Worm (Caenorhabditis elegans) whole organism, midembryonic: Measurements from ENCODE around the gene W05E10.1.
A peak's percentile ranks its signal among the peaks of the same experiment; 100 is the strongest.

Experiments used
- T22C8.4 ChIP-seq: fragments of 200-800 bp; sonication (Bioruptor generic); IDR thresholded peaks from 2 replicates; pipeline ENCODE4 v1.3.6; 2022; ENCODE audit warnings: missing genetic modification characterization, missing compliant biosample characterization
- cog-1 ChIP-seq: sonication (generic microtip); optimal IDR thresholded peaks from 2 replicates; lab custom pipeline; 2016; ENCODE audit warnings: missing genetic modification characterization, missing compliant biosample characterization
- flt-1 ChIP-seq: fragments of 200-800 bp; sonication (Bioruptor generic); IDR thresholded peaks from 2 replicates; pipeline ENCODE4 v1.3.6; 2022; ENCODE audit warnings: missing genetic modification characterization, missing compliant biosample characterization
- klf-2 ChIP-seq: fragments of 200-800 bp; sonication (Bioruptor generic); conservative IDR thresholded peaks from 2 replicates; pipeline ENCODE4 v1.3.6; 2022; ENCODE audit warnings: missing genetic modification reagents, missing genetic modification characterization, missing compliant biosample characterization
- med-1 ChIP-seq: sonication (generic microtip); optimal IDR thresholded peaks from 2 replicates; lab custom pipeline; 2017; ENCODE audit warnings: missing genetic modification characterization, mild to moderate bottlenecking, missing compliant biosample characterization, antibody characterized with exemption, missing genetic modification reagents; ENCODE audit not compliant: insufficient read depth
- ref-1 ChIP-seq: fragments of 200-800 bp; sonication (Bioruptor generic); conservative IDR thresholded peaks from 2 replicates; pipeline ENCODE4 v1.3.6; 2022; ENCODE audit warnings: missing genetic modification reagents, missing genetic modification characterization, missing compliant biosample characterization
- tab-1 ChIP-seq: fragments of 200-800 bp; sonication (Bioruptor generic); IDR thresholded peaks from 2 replicates; pipeline ENCODE4 v1.3.6; 2022; ENCODE audit warnings: missing genetic modification characterization, missing compliant biosample characterization
- ztf-23 ChIP-seq: fragments of 200-800 bp; sonication (Bioruptor generic); IDR thresholded peaks from 2 replicates; pipeline ENCODE4 v1.3.6; 2022; ENCODE audit warnings: missing genetic modification reagents, missing genetic modification characterization, missing compliant biosample characterization
- ztf-29 ChIP-seq: fragments of 200-800 bp; sonication (Bioruptor generic); IDR thresholded peaks from 2 replicates; pipeline ENCODE4 v1.3.6; 2022; ENCODE audit warnings: missing genetic modification reagents, missing genetic modification characterization, missing compliant biosample characterization

W05E10.1 gene

ce11 chrV:11647821-11648220, 43.7 kb downstream of the W05E10.1 start:
- no peak for TF ChIP-seq flt-1 (GFP tag; lab: Robert Waterston, UW)
- no peak for TF ChIP-seq ztf-29
- TF ChIP-seq cog-1: no peak
- no peak for TF ChIP-seq klf-2
- no peak for TF ChIP-seq med-1 (GFP tag; lab: Kevin White, UChicago)
- no peak for TF ChIP-seq ztf-23 (GFP tag; lab: Robert Waterston, UW)
- TF ChIP-seq ref-1 (GFP tag; lab: Robert Waterston, UW): no peak
- no peak for TF ChIP-seq T22C8.4 (GFP tag; lab: Robert Waterston, UW)
- TF ChIP-seq tab-1: no peak

DNA sequence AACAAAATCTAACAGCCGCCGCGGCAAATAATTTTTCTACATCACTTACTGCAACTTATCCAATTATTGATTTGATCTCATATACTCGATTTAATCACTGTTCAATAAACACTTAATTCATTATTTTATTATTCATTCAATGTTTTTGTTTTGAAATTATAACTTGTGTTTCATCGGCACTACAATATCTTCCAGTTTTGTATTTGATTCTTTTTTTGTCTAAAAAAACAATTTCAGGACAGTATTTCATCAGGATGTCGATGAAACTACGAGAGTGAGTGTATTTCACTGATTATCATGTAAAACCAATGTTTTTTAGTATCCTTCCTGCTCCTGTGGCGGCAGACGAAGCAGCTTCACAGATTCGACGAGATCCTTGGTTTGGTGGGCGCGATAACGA, 46.2 kb downstream of the W05E10.1 start, which contains the start of gene skp-1:
skp-1 (plus strand) TSS at position 238 of the 400 bp plus-strand sequence.
- TF ChIP-seq ztf-23 (GFP tag; lab: Robert Waterston, UW): no peak

DNA sequence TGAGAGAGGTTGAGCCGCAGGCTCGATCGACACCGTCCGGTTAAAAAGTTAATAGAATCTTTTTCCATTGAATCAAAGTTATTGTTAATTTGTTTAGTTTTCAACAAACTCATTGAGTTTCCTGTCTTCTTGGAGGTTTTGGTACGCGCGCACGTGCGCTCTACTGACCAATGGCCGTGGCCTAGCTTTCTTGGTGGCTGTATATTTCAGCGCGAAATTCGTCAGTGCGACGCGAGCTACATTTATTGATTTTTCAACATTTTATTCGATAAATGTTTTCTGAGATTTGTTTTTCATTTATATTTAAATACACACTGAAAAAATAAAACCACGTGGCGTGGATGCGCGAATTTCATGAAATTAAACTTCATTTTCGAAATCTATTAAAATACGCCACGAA, 47.3 kb downstream of the W05E10.1 start, which contains the start of gene bir-1:
bir-1 (plus strand) TSS at position 312 of the 400 bp plus-strand sequence.
- no peak for TF ChIP-seq tab-1
- TF ChIP-seq flt-1 (GFP tag; lab: Robert Waterston, UW): no peak
- TF ChIP-seq T22C8.4 (GFP tag; lab: Robert Waterston, UW): peak; percentile 76
- TF ChIP-seq med-1 (GFP tag; lab: Kevin White, UChicago): no peak
- TF ChIP-seq cog-1: peak; percentile 11
- no peak for TF ChIP-seq klf-2
- TF ChIP-seq ztf-23 (GFP tag; lab: Robert Waterston, UW): peak; percentile 69; the same call in 1 of the 2 replicates
- no peak for TF ChIP-seq ztf-29
- peak; percentile 57; the same call in 1 of the 2 replicates for TF ChIP-seq ref-1 (GFP tag; lab: Robert Waterston, UW)

DNA sequence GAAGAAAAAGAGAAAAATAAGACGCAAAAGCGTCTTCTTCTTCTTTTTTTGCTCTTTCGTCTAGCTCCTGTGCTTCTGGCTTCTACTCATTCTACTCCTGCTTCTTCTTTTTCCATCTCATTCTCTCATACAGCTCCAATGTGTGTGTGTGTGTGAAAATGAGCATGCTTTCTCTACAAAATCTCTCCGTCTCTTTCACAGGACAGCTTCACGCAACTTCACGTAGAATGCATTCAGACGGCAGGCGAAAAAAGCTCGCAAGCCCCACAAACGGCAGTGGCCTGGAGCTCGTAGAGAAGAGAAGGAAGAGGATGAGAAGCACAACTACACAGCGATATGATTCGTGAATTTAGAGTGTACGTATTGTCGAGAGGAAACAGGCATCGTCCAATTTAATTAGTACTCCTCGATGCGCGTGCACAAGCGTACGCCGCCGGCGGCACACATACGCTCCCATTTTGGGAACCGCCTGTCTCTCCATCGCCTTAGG, 50.1 kb downstream of the W05E10.1 start:
- no peak for TF ChIP-seq ref-1 (GFP tag; lab: Robert Waterston, UW)
